Fruit fly (Drosophila melanogaster): ENCODE results near the gene Cks85A.
A peak's percentile ranks its signal among the peaks of the same experiment; 100 is the strongest.

The Cks85A gene

dm6 chr3R:8694110-8694826, 24.0 kb downstream of the Cks85A start:
- TF ChIP-seq Sp1 (GFP tag; optimal IDR thresholded peaks at IDR 0.05) (peak; percentile 79), pan (optimal IDR thresholded peaks at IDR 0.05) (no peak), psq (GFP tag; optimal IDR thresholded peaks at IDR 0.05) (no peak), sv (GFP tag; optimal IDR thresholded peaks at IDR 0.05) (no peak), sage (GFP tag; optimal IDR thresholded peaks at IDR 0.05) (no peak), Hnf4 (GFP tag; optimal IDR thresholded peaks at IDR 0.05) (no peak), CrebA (GFP tag; optimal IDR thresholded peaks at IDR 0.05; ENCODE audit: borderline replicate concordance) (peak; percentile 39), dl (GFP tag; optimal IDR thresholded peaks at IDR 0.05; ENCODE audit: insufficient read depth in 1 of 2, partially characterized antibody in 2 of 2) (no peak)

- TF ChIP-seq br (GFP tag; optimal IDR thresholded peaks at IDR 0.05) (no peak), Myc (optimal IDR thresholded peaks at IDR 0.05) (no peak), GATAd (GFP tag; optimal IDR thresholded peaks at IDR 0.05) (no peak), woc (GFP tag; optimal IDR thresholded peaks at IDR 0.05) (no peak)
These were observed 31.8 kb downstream of the Cks85A start for dm6 chr3R:8686446-8686845.

DNA sequence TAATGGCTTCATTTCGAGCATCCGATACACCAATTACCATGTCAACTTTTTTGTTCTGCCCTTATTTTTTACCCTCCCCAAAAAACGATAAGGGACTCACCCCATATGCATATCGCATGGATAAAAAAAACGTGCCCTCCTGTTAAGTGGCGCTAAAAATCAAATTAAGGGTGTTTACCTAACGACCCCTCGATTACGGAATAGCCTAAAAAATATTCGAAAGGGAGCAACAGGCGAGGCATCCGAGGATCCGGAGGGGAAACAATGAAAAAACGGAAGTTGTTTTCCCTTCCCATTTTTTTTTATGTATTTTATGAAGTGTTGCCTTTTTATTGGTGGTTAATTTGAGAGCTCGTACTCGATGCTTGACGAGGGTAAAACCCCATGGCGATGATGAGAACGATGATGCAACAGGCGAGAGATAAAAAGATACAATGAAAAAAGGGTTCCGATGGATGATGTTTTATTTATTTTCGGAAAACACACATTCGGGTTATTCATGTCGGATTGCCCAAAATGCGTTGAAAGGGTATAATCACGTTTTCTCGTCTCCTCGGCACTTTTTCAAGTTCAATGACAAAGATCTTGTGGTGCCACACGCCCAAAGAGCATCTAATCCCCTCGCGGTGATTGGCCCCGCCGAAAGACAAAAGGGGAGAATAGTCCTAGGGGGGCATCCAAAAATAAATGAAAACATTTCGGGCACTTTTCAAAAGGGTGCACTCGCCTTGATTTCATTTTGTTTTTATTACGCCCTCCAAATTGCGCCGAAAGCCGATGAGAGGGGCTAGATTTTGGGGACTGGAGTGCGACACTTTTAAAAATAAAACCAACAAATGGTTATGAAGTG, 33.7 kb downstream of the Cks85A start, which contains the start of gene CG44227:
Gene CG44227 (minus strand): TSS at position 849 of the 850 bp plus-strand sequence.
- TF ChIP-seq Myc (optimal IDR thresholded peaks at IDR 0.05) (no peak), Hnf4 (GFP tag; optimal IDR thresholded peaks at IDR 0.05) (no peak), Hr83 (GFP tag; optimal IDR thresholded peaks at IDR 0.05; ENCODE audit: poor library complexity, severe bottlenecking) (no peak), dsf (GFP tag; optimal IDR thresholded peaks at IDR 0.05; ENCODE audit: borderline replicate concordance) (no peak), dl (GFP tag; optimal IDR thresholded peaks at IDR 0.05; ENCODE audit: insufficient read depth in 1 of 2, partially characterized antibody in 2 of 2) (no peak), Jra (GFP tag; optimal IDR thresholded peaks at IDR 0.05) (no peak), br (GFP tag; optimal IDR thresholded peaks at IDR 0.05) (no peak), Hr78 (GFP tag; optimal IDR thresholded peaks at IDR 0.05) (no peak)

dm6 chr3R:8683280-8683679, 35.0 kb downstream of the Cks85A start:
- no peak for TF ChIP-seq CrebA (GFP tag; optimal IDR thresholded peaks at IDR 0.05; ENCODE audit: borderline replicate concordance)

DNA sequence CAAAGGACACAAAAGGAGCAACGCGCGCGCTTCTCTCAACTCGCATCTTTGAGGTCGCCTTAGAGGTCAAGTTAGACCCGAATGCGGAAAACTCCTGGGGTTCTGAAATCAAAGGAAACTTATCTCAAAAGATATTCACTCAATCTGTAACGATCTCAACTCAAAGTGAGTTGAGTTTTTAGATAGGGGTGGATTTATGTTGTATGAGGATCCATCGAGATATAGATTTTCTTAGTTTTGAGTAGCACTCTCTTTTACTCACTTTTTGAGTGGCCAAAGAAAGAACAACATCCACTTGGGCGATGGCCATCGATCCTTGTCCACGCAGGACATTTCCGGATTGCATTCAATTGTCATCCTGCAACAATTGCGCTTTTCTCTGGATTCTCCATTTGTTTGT, 37.6 kb downstream of the Cks85A start:
- TF ChIP-seq dmrt93B (GFP tag; optimal IDR thresholded peaks at IDR 0.05) (no peak), HLH106 (tag; optimal IDR thresholded peaks at IDR 0.05) (no peak), sv (GFP tag; optimal IDR thresholded peaks at IDR 0.05) (no peak), GATAd (GFP tag; optimal IDR thresholded peaks at IDR 0.05) (no peak), foxo (GFP tag; optimal IDR thresholded peaks at IDR 0.05) (no peak), Dfd (GFP tag; optimal IDR thresholded peaks at IDR 0.05) (no peak), dl (GFP tag; optimal IDR thresholded peaks at IDR 0.05; ENCODE audit: insufficient read depth in 1 of 2, partially characterized antibody in 2 of 2) (no peak), Hr83 (GFP tag; optimal IDR thresholded peaks at IDR 0.05; ENCODE audit: poor library complexity, severe bottlenecking) (no peak), Sp1 (GFP tag; optimal IDR thresholded peaks at IDR 0.05) (no peak), Hr78 (GFP tag; optimal IDR thresholded peaks at IDR 0.05) (no peak), CrebA (GFP tag; optimal IDR thresholded peaks at IDR 0.05; ENCODE audit: borderline replicate concordance) (no peak), lola (GFP tag; optimal IDR thresholded peaks at IDR 0.05) (no peak), Mio (GFP tag; optimal IDR thresholded peaks at IDR 0.05) (no peak), sage (GFP tag; optimal IDR thresholded peaks at IDR 0.05) (no peak), Hnf4 (GFP tag; optimal IDR thresholded peaks at IDR 0.05) (no peak), Myc (optimal IDR thresholded peaks at IDR 0.05) (no peak), psq (GFP tag; optimal IDR thresholded peaks at IDR 0.05) (no peak)

DNA sequence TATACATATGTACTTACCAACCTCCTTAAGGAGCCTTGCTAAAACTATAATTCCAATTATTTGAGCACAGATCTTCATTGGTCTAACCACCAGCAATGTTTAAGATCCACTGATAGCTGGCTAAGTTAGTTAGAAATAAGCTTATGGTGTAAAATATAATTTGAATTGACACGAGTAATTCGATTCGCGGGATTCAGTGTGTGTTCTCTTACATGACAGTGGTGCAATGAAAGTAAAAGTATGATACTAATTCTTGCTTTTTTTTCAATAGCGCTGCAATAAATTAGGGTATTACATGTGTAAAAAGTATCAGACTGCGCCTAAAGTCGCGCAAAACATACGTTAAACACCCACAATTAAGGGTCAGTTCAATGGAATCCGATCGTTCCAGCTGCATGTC, 38.3 kb downstream of the Cks85A start, which contains the start of gene CG33325:
Gene CG33325 (minus strand): TSS at position 101 of the 400 bp plus-strand sequence.
- TF ChIP-seq h (GFP tag; optimal IDR thresholded peaks at IDR 0.05) (no peak), usp (GFP tag; optimal IDR thresholded peaks at IDR 0.05) (no peak), OdsH (GFP tag; optimal IDR thresholded peaks at IDR 0.05) (no peak)
